Worm (Caenorhabditis elegans) whole organism, mixed stage, embryonic: Measurements from ENCODE around the gene vps-35.
A peak's percentile ranks its signal among the peaks of the same experiment; 100 is the strongest.

Experiments
- bed-3 ChIP-seq: fragments of 200-800 bp; sonication (Bioruptor generic); optimal IDR thresholded peaks from 3 replicates; lab custom pipeline; 2018; ENCODE audit warnings: mild to moderate bottlenecking, missing genetic modification characterization, moderate library complexity, missing compliant biosample characterization
- blmp-1 ChIP-seq: fragments of 150-350 bp; optimal IDR thresholded peaks from 2 replicates; lab custom pipeline; 2014; ENCODE audit warnings: missing biosample characterization, missing genetic modification characterization
- ceh-39 ChIP-seq: fragments of 150-350 bp; optimal IDR thresholded peaks from 2 replicates; lab custom pipeline; 2014; ENCODE audit warnings: missing biosample characterization, missing genetic modification characterization
- ceh-43 ChIP-seq: fragments of 200-800 bp; sonication (Bioruptor generic); optimal IDR thresholded peaks from 2 replicates; lab custom pipeline; 2018; ENCODE audit warnings: mild to moderate bottlenecking, missing genetic modification characterization, moderate library complexity, missing compliant biosample characterization
- ceh-83 ChIP-seq: fragments of 200-800 bp; sonication (Bioruptor generic); optimal IDR thresholded peaks from 2 replicates; lab custom pipeline; 2018; ENCODE audit warnings: mild to moderate bottlenecking, missing genetic modification characterization, missing compliant biosample characterization
- ces-1 ChIP-seq: fragments of 150-350 bp; optimal IDR thresholded peaks from 2 replicates; lab custom pipeline; 2014; ENCODE audit warnings: missing biosample characterization, missing genetic modification reagents, missing genetic modification characterization
- cnd-1 ChIP-seq: fragments of 200-800 bp; sonication (Bioruptor generic); optimal IDR thresholded peaks from 2 replicates; lab custom pipeline; 2018; ENCODE audit warnings: mild to moderate bottlenecking, missing genetic modification characterization, missing compliant biosample characterization
- drap-1 ChIP-seq: fragments of 200-800 bp; sonication (Bioruptor generic); optimal IDR thresholded peaks from 3 replicates; lab custom pipeline; 2018; ENCODE audit warnings: mild to moderate bottlenecking, missing genetic modification characterization, missing compliant biosample characterization
- elt-1 ChIP-seq: sonication (generic microtip); optimal IDR thresholded peaks from 2 replicates; lab custom pipeline; 2017; ENCODE audit warnings: missing genetic modification characterization, mild to moderate bottlenecking, missing compliant biosample characterization, antibody characterized with exemption, moderate library complexity, borderline replicate concordance; ENCODE audit not compliant: insufficient read depth
- elt-3 ChIP-seq: fragments of 150-350 bp; optimal IDR thresholded peaks from 2 replicates; lab custom pipeline; 2014; ENCODE audit warnings: missing biosample characterization, missing genetic modification characterization
- flh-1 ChIP-seq: fragments of 200-800 bp; sonication (Bioruptor generic); optimal IDR thresholded peaks from 2 replicates; lab custom pipeline; 2018; ENCODE audit warnings: mild to moderate bottlenecking, missing genetic modification characterization, moderate library complexity, missing compliant biosample characterization
- ham-2 ChIP-seq: fragments of 200-800 bp; sonication (Bioruptor generic); optimal IDR thresholded peaks from 2 replicates; lab custom pipeline; 2018; ENCODE audit warnings: mild to moderate bottlenecking, missing genetic modification characterization, missing compliant biosample characterization
- hlh-1 ChIP-seq: fragments of 150-350 bp; optimal IDR thresholded peaks from 2 replicates; lab custom pipeline; 2014; ENCODE audit warnings: missing biosample characterization, missing genetic modification reagents, missing genetic modification characterization
- lin-13 ChIP-seq: fragments of 150-350 bp; optimal IDR thresholded peaks from 2 replicates; lab custom pipeline; 2014; ENCODE audit warnings: missing biosample characterization, missing genetic modification characterization
- lsy-2 ChIP-seq: fragments of 150-350 bp; optimal IDR thresholded peaks from 2 replicates; lab custom pipeline; 2014; ENCODE audit warnings: missing biosample characterization, missing genetic modification characterization
- mab-5 ChIP-seq: fragments of 150-350 bp; optimal IDR thresholded peaks from 2 replicates; lab custom pipeline; 2014; ENCODE audit warnings: missing biosample characterization, missing genetic modification characterization
- mep-1 ChIP-seq: fragments of 150-350 bp; optimal IDR thresholded peaks from 2 replicates; lab custom pipeline; 2017; ENCODE audit warnings: missing biosample characterization, missing genetic modification reagents, missing genetic modification characterization, inconsistent platforms
- nhr-12 ChIP-seq: fragments of 150-350 bp; optimal IDR thresholded peaks from 2 replicates; lab custom pipeline; 2014; ENCODE audit warnings: missing biosample characterization, missing genetic modification characterization
- nhr-2 ChIP-seq: fragments of 150-350 bp; optimal IDR thresholded peaks from 2 replicates; lab custom pipeline; 2014; ENCODE audit warnings: missing biosample characterization, missing genetic modification characterization
- nhr-237 ChIP-seq: fragments of 150-350 bp; optimal IDR thresholded peaks from 2 replicates; lab custom pipeline; 2014; ENCODE audit warnings: missing biosample characterization, missing genetic modification characterization
- nhr-28 ChIP-seq: fragments of 150-350 bp; optimal IDR thresholded peaks from 2 replicates; lab custom pipeline; 2014; ENCODE audit warnings: missing biosample characterization, missing genetic modification characterization
- nhr-76 ChIP-seq: sonication (generic microtip); optimal IDR thresholded peaks from 2 replicates; lab custom pipeline; 2017; ENCODE audit warnings: missing biosample characterization, missing genetic modification characterization
- pha-4 ChIP-seq: fragments of 150-350 bp; optimal IDR thresholded peaks from 2 replicates; lab custom pipeline; 2018; ENCODE audit warnings: missing biosample characterization, missing genetic modification reagents, missing genetic modification characterization
- snpc-4 ChIP-seq: fragments of 150-350 bp; optimal IDR thresholded peaks from 2 replicates; lab custom pipeline; 2014; ENCODE audit warnings: missing biosample characterization, missing genetic modification characterization
- sptf-1 ChIP-seq: sonication (generic microtip); optimal IDR thresholded peaks from 2 replicates; lab custom pipeline; 2017; ENCODE audit warnings: mild to moderate bottlenecking, missing genetic modification characterization, moderate library complexity, missing compliant biosample characterization
- tbx-8 ChIP-seq: fragments of 200-800 bp; sonication (Bioruptor generic); optimal IDR thresholded peaks from 2 replicates; lab custom pipeline; 2018; ENCODE audit warnings: mild to moderate bottlenecking, missing genetic modification characterization, moderate library complexity, missing compliant biosample characterization
- unc-120 ChIP-seq: sonication (generic microtip); optimal IDR thresholded peaks from 2 replicates; lab custom pipeline; 2017; ENCODE audit warnings: missing genetic modification characterization, missing compliant biosample characterization; ENCODE audit not compliant: poor library complexity, severe bottlenecking
- unc-39 ChIP-seq: fragments of 150-350 bp; optimal IDR thresholded peaks from 2 replicates; lab custom pipeline; 2014; ENCODE audit warnings: missing biosample characterization, missing genetic modification characterization
- unc-62 ChIP-seq: fragments of 150-350 bp; optimal IDR thresholded peaks from 2 replicates; lab custom pipeline; 2014; ENCODE audit warnings: missing biosample characterization, missing genetic modification reagents, missing genetic modification characterization
- zip-8 ChIP-seq: fragments of 150-350 bp; optimal IDR thresholded peaks from 2 replicates; lab custom pipeline; 2014; ENCODE audit warnings: missing biosample characterization, missing genetic modification characterization
- ztf-11 ChIP-seq: fragments of 150-350 bp; optimal IDR thresholded peaks from 2 replicates; lab custom pipeline; 2014; ENCODE audit warnings: missing biosample characterization, missing genetic modification characterization

The vps-35 gene

DNA sequence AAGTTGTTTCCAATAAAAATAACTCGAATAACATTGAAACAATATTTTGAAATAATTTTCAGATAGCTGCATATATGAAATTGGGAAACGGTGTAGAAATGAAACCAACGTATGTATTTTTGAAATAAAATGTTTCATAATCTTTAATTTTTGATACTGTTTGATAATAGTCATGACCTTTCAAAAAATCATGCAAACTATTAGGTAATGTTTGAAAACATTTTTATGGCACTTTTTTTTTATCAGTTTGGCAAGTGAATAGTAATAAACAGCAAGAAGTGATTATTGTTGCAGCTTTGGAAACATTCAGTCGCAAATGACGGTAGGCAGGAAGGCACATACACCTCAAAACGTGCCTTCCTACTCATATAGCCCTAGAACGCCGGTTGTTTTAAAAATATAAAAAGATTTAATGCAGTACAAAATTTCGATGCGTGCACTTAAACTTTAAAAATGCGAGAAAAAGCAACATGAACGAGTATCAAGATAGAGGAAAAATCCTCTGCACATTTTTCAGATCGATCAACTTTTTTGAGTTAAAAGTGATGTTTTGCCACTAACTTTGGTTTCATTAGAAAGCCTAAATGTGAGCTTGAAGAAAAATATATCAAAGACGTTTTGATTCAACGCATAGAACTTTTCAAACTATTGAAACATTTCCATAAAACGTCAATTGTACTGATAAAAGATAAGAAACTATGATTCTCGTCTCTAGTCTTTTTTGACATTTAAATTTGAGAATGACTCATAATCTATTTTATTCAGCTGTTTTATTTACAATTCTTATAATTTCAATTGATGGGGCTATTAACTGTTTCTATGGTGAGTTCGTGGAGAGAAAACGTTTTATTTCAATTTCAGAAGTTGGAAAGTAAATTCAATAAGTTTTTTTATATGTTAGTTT lies 42.0 kb upstream of the vps-35 start, which contains the start of gene F55C12.19:
F55C12.19 (plus strand) TSS at position 735 of the 904 bp plus-strand sequence.
- TF ChIP-seq unc-39 (no peak), mab-5 (no peak), nhr-28 (tag; lab: Kevin White, UChicago) (no peak), pha-4 (tag; lab: Kevin White, UChicago) (no peak), elt-1 (tag; lab: Kevin White, UChicago) (no peak), elt-3 (tag; lab: Kevin White, UChicago) (no peak)

ce11 chrII:5866920-5867319 lies 40.7 kb upstream of the vps-35 start:
- TF ChIP-seq blmp-1 (tag; lab: Kevin White, UChicago) (no peak), unc-62 (GFP tag; lab: Kevin White, UChicago) (no peak), hlh-1 (tag; lab: Kevin White, UChicago) (no peak), sptf-1 (tag; lab: Kevin White, UChicago) (no peak), nhr-237 (tag; lab: Kevin White, UChicago) (no peak), ceh-39 (tag; lab: Kevin White, UChicago) (no peak), ztf-11 (tag; lab: Kevin White, UChicago) (no peak), mab-5 (no peak), flh-1 (no peak), nhr-28 (tag; lab: Kevin White, UChicago) (no peak), ces-1 (GFP tag; lab: Kevin White, UChicago) (no peak), bed-3 (GFP tag; lab: Kevin White, UChicago) (no peak), nhr-2 (tag; lab: Kevin White, UChicago) (no peak), lsy-2 (tag; lab: Kevin White, UChicago) (no peak), ceh-43 (GFP tag; lab: Kevin White, UChicago) (no peak), mep-1 (no peak), ham-2 (GFP tag; lab: Kevin White, UChicago) (no peak), nhr-76 (tag; lab: Kevin White, UChicago) (no peak), unc-120 (tag; lab: Kevin White, UChicago) (no peak)

DNA sequence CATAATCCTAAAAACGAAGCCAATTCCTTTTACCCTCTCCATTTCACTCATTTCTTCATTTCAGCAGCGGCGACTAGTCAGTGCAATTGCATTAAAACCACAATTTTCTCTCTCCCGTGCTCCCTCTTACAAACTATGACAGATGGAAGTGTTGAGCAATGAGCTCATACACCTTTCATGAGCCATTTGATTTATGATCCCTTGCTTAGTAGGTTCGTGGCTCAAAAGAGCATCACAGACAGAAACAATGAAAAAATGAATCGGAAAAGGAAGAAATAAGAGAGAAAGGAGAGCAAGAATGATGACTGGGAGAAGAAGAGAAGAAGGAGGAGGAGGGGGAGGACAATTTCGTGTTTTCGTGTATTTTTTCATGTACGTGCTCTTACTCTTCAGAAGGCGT lies 36.1 kb upstream of the vps-35 start:
- peak; percentile 36 for TF ChIP-seq ces-1 (GFP tag; lab: Kevin White, UChicago)
- TF ChIP-seq tbx-8 (GFP tag; lab: Kevin White, UChicago), result no peak

DNA sequence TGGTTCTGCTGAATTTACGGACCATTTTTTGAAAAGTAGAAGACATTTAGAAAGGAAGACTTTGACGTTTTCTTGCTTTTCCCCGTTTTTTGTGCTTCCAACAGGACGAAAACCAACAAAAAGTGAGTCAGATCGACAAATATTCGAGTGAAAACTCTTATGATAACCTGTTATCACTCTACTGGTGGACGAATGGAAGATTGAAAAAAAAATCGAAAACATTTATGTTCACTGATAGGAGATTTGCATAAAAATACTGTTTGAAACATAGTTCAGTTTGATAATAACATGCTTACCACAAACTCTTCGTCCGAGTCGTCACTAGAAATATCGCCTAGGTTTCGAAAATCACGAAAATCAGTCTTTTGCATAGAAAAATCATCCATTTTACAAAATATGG lies 35.2 kb upstream of the vps-35 start:
- TF ChIP-seq blmp-1 (tag; lab: Kevin White, UChicago), result no peak
- TF ChIP-seq lin-13 (tag; lab: Kevin White, UChicago), result no peak
- no peak for TF ChIP-seq nhr-12 (tag; lab: Kevin White, UChicago)
- TF ChIP-seq ceh-43 (GFP tag; lab: Kevin White, UChicago), result no peak
- TF ChIP-seq elt-1 (tag; lab: Kevin White, UChicago), result no peak
- TF ChIP-seq unc-39, result no peak
- TF ChIP-seq snpc-4 (tag; lab: Kevin White, UChicago), result no peak
- no peak for TF ChIP-seq ceh-83 (GFP tag; lab: Kevin White, UChicago)
- no peak for TF ChIP-seq cnd-1 (tag; lab: Kevin White, UChicago)
- TF ChIP-seq tbx-8 (GFP tag; lab: Kevin White, UChicago), result no peak
- TF ChIP-seq unc-62 (GFP tag; lab: Kevin White, UChicago), result no peak
- TF ChIP-seq zip-8 (tag; lab: Kevin White, UChicago), result no peak
- no peak for TF ChIP-seq flh-1
- TF ChIP-seq ham-2 (GFP tag; lab: Kevin White, UChicago), result no peak
- no peak for TF ChIP-seq hlh-1 (tag; lab: Kevin White, UChicago)
- TF ChIP-seq mab-5, result no peak
- TF ChIP-seq drap-1 (GFP tag; lab: Kevin White, UChicago), result no peak
